Worm (Caenorhabditis elegans) whole organism, L2 larva: ENCODE results near the gene C11D2.3.

Experiments used
- C34F6.9 ChIP-seq: fragments of 150-350 bp; optimal IDR thresholded peaks from 2 replicates; lab custom pipeline; 2014; ENCODE audit warnings: missing biosample characterization, missing genetic modification characterization
- F13H6.1 ChIP-seq: sonication (generic microtip); optimal IDR thresholded peaks from 2 replicates; lab custom pipeline; 2016; ENCODE audit warnings: missing genetic modification characterization, missing compliant biosample characterization
- R02D3.7 ChIP-seq: fragments of 150-350 bp; optimal IDR thresholded peaks from 2 replicates; lab custom pipeline; 2014; ENCODE audit warnings: missing biosample characterization, missing genetic modification characterization
- Y55F3AM.14 ChIP-seq: fragments of 200-800 bp; sonication (Bioruptor generic); optimal IDR thresholded peaks from 2 replicates; lab custom pipeline; 2018; ENCODE audit warnings: mild to moderate bottlenecking, missing genetic modification characterization, missing compliant biosample characterization
- ZK546.5 ChIP-seq: sonication (generic microtip); optimal IDR thresholded peaks from 2 replicates; lab custom pipeline; 2017; ENCODE audit warnings: missing biosample characterization, missing genetic modification characterization
- alr-1 ChIP-seq: fragments of 150-350 bp; optimal IDR thresholded peaks from 2 replicates; lab custom pipeline; 2014; ENCODE audit warnings: missing biosample characterization, missing genetic modification characterization
- aly-2 ChIP-seq: fragments of 150-350 bp; optimal IDR thresholded peaks from 2 replicates; lab custom pipeline; 2014; ENCODE audit warnings: missing biosample characterization, missing genetic modification characterization
- blmp-1 ChIP-seq: sonication (generic microtip); optimal IDR thresholded peaks from 2 replicates; lab custom pipeline; 2017; ENCODE audit warnings: missing genetic modification characterization, mild to moderate bottlenecking, missing compliant biosample characterization, antibody characterized with exemption, moderate library complexity; ENCODE audit not compliant: insufficient read depth
- ceh-16 ChIP-seq: fragments of 150-350 bp; optimal IDR thresholded peaks from 2 replicates; lab custom pipeline; 2014; ENCODE audit warnings: missing biosample characterization, missing genetic modification characterization
- crh-2 ChIP-seq: sonication (generic microtip); optimal IDR thresholded peaks from 2 replicates; lab custom pipeline; 2017; ENCODE audit warnings: missing biosample characterization, missing genetic modification characterization
- dmd-4 ChIP-seq: sonication (generic microtip); optimal IDR thresholded peaks from 2 replicates; lab custom pipeline; 2017; ENCODE audit warnings: missing biosample characterization, missing genetic modification characterization
- egl-27 ChIP-seq: sonication (generic microtip); optimal IDR thresholded peaks from 3 replicates; lab custom pipeline; 2017; ENCODE audit warnings: missing biosample characterization, missing genetic modification reagents, missing genetic modification characterization
- elt-1 ChIP-seq: fragments of 150-350 bp; optimal IDR thresholded peaks from 2 replicates; lab custom pipeline; 2014; ENCODE audit warnings: missing biosample characterization, missing genetic modification characterization
- elt-3 ChIP-seq: sonication (generic microtip); optimal IDR thresholded peaks from 2 replicates; lab custom pipeline; 2017; ENCODE audit warnings: missing biosample characterization, missing genetic modification characterization
- fos-1 ChIP-seq: fragments of 150-350 bp; optimal IDR thresholded peaks from 2 replicates; lab custom pipeline; 2014; ENCODE audit warnings: missing biosample characterization, missing genetic modification characterization
- gmeb-1 ChIP-seq: fragments of 150-350 bp; optimal IDR thresholded peaks from 2 replicates; lab custom pipeline; 2014; ENCODE audit warnings: missing biosample characterization, missing genetic modification characterization
- lin-11 ChIP-seq: fragments of 150-350 bp; sonication (generic microtip); optimal IDR thresholded peaks from 2 replicates; lab custom pipeline; 2014; ENCODE audit warnings: missing biosample characterization, missing genetic modification characterization, inconsistent platforms, mixed read lengths
- lin-13 ChIP-seq: fragments of 150-350 bp; optimal IDR thresholded peaks from 2 replicates; lab custom pipeline; 2014; ENCODE audit warnings: missing biosample characterization, missing genetic modification reagents, missing genetic modification characterization
- lin-39 ChIP-seq: fragments of 150-350 bp; optimal IDR thresholded peaks from 2 replicates; lab custom pipeline; 2014; ENCODE audit warnings: missing biosample characterization, missing genetic modification reagents, missing genetic modification characterization
- lsy-2 ChIP-seq, 2 experiments: fragments of 150-350 bp in 1 of 2; sonication (generic microtip) in 1 of 2; optimal IDR thresholded peaks; 2 replicates each; lab custom pipeline; 2014 to 2017; ENCODE audit warnings: missing biosample characterization in 2 of 2, missing genetic modification characterization in 2 of 2
- mab-5 ChIP-seq: fragments of 150-350 bp; optimal IDR thresholded peaks from 2 replicates; lab custom pipeline; 2014; ENCODE audit warnings: missing biosample characterization, missing genetic modification characterization
- mbf-1 ChIP-seq: sonication (generic microtip); optimal IDR thresholded peaks from 2 replicates; lab custom pipeline; 2017; ENCODE audit warnings: missing biosample characterization, missing genetic modification characterization
- nhr-10 ChIP-seq: sonication (generic microtip); optimal IDR thresholded peaks from 2 replicates; lab custom pipeline; 2017; ENCODE audit warnings: missing biosample characterization, missing genetic modification characterization
- nhr-11 ChIP-seq: fragments of 150-350 bp; optimal IDR thresholded peaks from 2 replicates; lab custom pipeline; 2014; ENCODE audit warnings: missing biosample characterization, missing genetic modification characterization
- nhr-12 ChIP-seq: fragments of 150-350 bp; optimal IDR thresholded peaks from 2 replicates; lab custom pipeline; 2014; ENCODE audit warnings: missing biosample characterization, missing genetic modification characterization
- nhr-129 ChIP-seq: fragments of 150-350 bp; optimal IDR thresholded peaks from 2 replicates; lab custom pipeline; 2014; ENCODE audit warnings: missing biosample characterization, missing genetic modification characterization
- nhr-237 ChIP-seq: fragments of 150-350 bp; optimal IDR thresholded peaks from 2 replicates; lab custom pipeline; 2014; ENCODE audit warnings: missing biosample characterization, missing genetic modification characterization
- nhr-25 ChIP-seq: fragments of 150-350 bp; sonication (generic microtip); optimal IDR thresholded peaks from 3 replicates; lab custom pipeline; 2014; ENCODE audit warnings: missing biosample characterization, missing genetic modification characterization
- nhr-6 ChIP-seq: fragments of 150-350 bp; optimal IDR thresholded peaks from 2 replicates; lab custom pipeline; 2014; ENCODE audit warnings: missing biosample characterization, missing genetic modification characterization
- nhr-77 ChIP-seq: fragments of 150-350 bp; optimal IDR thresholded peaks from 2 replicates; lab custom pipeline; 2014; ENCODE audit warnings: missing biosample characterization, missing genetic modification characterization
- sem-4 ChIP-seq: fragments of 150-350 bp; optimal IDR thresholded peaks from 2 replicates; lab custom pipeline; 2014; ENCODE audit warnings: missing biosample characterization, missing genetic modification reagents, missing genetic modification characterization
- skn-1 ChIP-seq: sonication (generic microtip); optimal IDR thresholded peaks from 2 replicates; lab custom pipeline; 2017; ENCODE audit warnings: missing biosample characterization, missing genetic modification characterization
- sma-3 ChIP-seq: sonication (generic microtip); optimal IDR thresholded peaks from 2 replicates; lab custom pipeline; 2016; ENCODE audit warnings: missing genetic modification reagents, missing genetic modification characterization, missing compliant biosample characterization
- snpc-4 ChIP-seq: fragments of 150-350 bp; optimal IDR thresholded peaks from 2 replicates; lab custom pipeline; 2014; ENCODE audit warnings: missing biosample characterization, missing genetic modification characterization
- unc-39 ChIP-seq: fragments of 150-350 bp; optimal IDR thresholded peaks from 2 replicates; lab custom pipeline; 2014; ENCODE audit warnings: missing biosample characterization, missing genetic modification characterization
- zag-1 ChIP-seq: fragments of 150-350 bp; optimal IDR thresholded peaks from 2 replicates; lab custom pipeline; 2014; ENCODE audit warnings: missing biosample characterization, missing genetic modification characterization
- ztf-1 ChIP-seq: fragments of 200-800 bp; sonication (Bioruptor generic); conservative IDR thresholded peaks from 2 replicates; pipeline ENCODE4 v1.3.6; 2022; ENCODE audit warnings: missing genetic modification characterization, missing compliant biosample characterization
- ztf-4 ChIP-seq: fragments of 150-350 bp; optimal IDR thresholded peaks from 2 replicates; lab custom pipeline; 2014; ENCODE audit warnings: missing biosample characterization, missing genetic modification characterization

C11D2.3 gene

ce11 chrIV:6159616-6160015 is 8.0 kb downstream of the C11D2.3 start:
- no peak for TF ChIP-seq fos-1 (tag; lab: Kevin White, UChicago)
- no peak for TF ChIP-seq alr-1 (tag; lab: Kevin White, UChicago)
- TF ChIP-seq nhr-129 (tag; lab: Kevin White, UChicago), result no peak
- TF ChIP-seq crh-2 (tag; lab: Kevin White, UChicago), result no peak
- no peak for TF ChIP-seq F13H6.1
- no peak for TF ChIP-seq unc-39 (tag; lab: Kevin White, UChicago)
- TF ChIP-seq ztf-4 (tag; lab: Kevin White, UChicago), result no peak
- no peak for TF ChIP-seq lin-39 (tag; lab: Kevin White, UChicago)
- no peak for TF ChIP-seq Y55F3AM.14 (GFP tag; lab: Kevin White, UChicago)
- no peak for TF ChIP-seq blmp-1
- TF ChIP-seq ceh-16 (tag; lab: Kevin White, UChicago), result no peak

- TF ChIP-seq nhr-6 (tag; lab: Kevin White, UChicago) (no peak), nhr-12 (tag; lab: Kevin White, UChicago) (no peak), mbf-1 (tag; lab: Kevin White, UChicago) (no peak), R02D3.7 (tag; lab: Kevin White, UChicago) (no peak), elt-3 (tag; lab: Kevin White, UChicago) (no peak), nhr-10 (tag; lab: Kevin White, UChicago) (no peak), blmp-1 (no peak), ztf-1 (GFP tag; lab: Robert Waterston, UW) (no peak), egl-27 (tag; lab: Kevin White, UChicago) (no peak), nhr-237 (tag; lab: Kevin White, UChicago) (no peak), skn-1 (no peak), nhr-11 (no peak), lin-13 (GFP tag; lab: Kevin White, UChicago) (no peak), unc-39 (tag; lab: Kevin White, UChicago) (no peak), nhr-25 (tag; lab: Kevin White, UChicago) (no peak), mab-5 (tag; lab: Kevin White, UChicago) (no peak)
Observed at ce11 chrIV:6165787-6166186, 14.2 kb downstream of the C11D2.3 start.

ce11 chrIV:6172959-6173358 is 21.3 kb downstream of the C11D2.3 start:
- TF ChIP-seq F13H6.1, result no peak
- no peak for TF ChIP-seq alr-1 (tag; lab: Kevin White, UChicago)
- no peak for TF ChIP-seq C34F6.9 (tag; lab: Kevin White, UChicago)
- TF ChIP-seq aly-2 (tag; lab: Kevin White, UChicago), result no peak
- TF ChIP-seq nhr-6 (tag; lab: Kevin White, UChicago), result no peak
- TF ChIP-seq unc-39 (tag; lab: Kevin White, UChicago), result no peak

- no peak for TF ChIP-seq ZK546.5 (tag; lab: Kevin White, UChicago)
- no peak for TF ChIP-seq elt-1 (tag; lab: Kevin White, UChicago)
- TF ChIP-seq dmd-4, result no peak
- no peak for TF ChIP-seq F13H6.1
- no peak for TF ChIP-seq egl-27 (tag; lab: Kevin White, UChicago)
- no peak for TF ChIP-seq R02D3.7 (tag; lab: Kevin White, UChicago)
- TF ChIP-seq zag-1 (tag; lab: Kevin White, UChicago), result no peak
- TF ChIP-seq sem-4 (tag; lab: Kevin White, UChicago), result no peak
- TF ChIP-seq nhr-77 (tag; lab: Kevin White, UChicago), result no peak
- TF ChIP-seq ztf-4 (tag; lab: Kevin White, UChicago), result no peak
- TF ChIP-seq alr-1 (tag; lab: Kevin White, UChicago), result no peak
- no peak for TF ChIP-seq gmeb-1 (tag; lab: Kevin White, UChicago)
- TF ChIP-seq sma-3, result no peak
- no peak for TF ChIP-seq lin-11
- TF ChIP-seq lsy-2 (tag; optimal IDR thresholded peaks at IDR 0.05; lab: Kevin White, UChicago), result no peak
- TF ChIP-seq elt-3 (tag; lab: Kevin White, UChicago), result no peak
- no peak for TF ChIP-seq snpc-4 (tag; lab: Kevin White, UChicago)
- TF ChIP-seq blmp-1, result no peak
- TF ChIP-seq, all 48 proteins: peak for 0
Observed at ce11 chrIV:6177383-6177782, 25.8 kb downstream of the C11D2.3 start.
